Worm (Caenorhabditis elegans) whole organism, L1 larva: ENCODE measurements around the gene gfi-3.

Experiments
- C16A3.4 ChIP-seq: fragments of 150-350 bp; optimal IDR thresholded peaks from 2 replicates; lab custom pipeline; 2014; ENCODE audit warnings: missing biosample characterization, missing genetic modification characterization
- Y116A8C.19 ChIP-seq: sonication (generic microtip); optimal IDR thresholded peaks from 2 replicates; lab custom pipeline; 2016; ENCODE audit warnings: missing compliant biosample characterization, missing genetic modification characterization, borderline replicate concordance
- ceh-8 ChIP-seq: fragments of 200-800 bp; sonication (Bioruptor generic); optimal IDR thresholded peaks from 2 replicates; lab custom pipeline; 2018; ENCODE audit warnings: mild to moderate bottlenecking, missing genetic modification characterization, moderate library complexity, missing compliant biosample characterization
- dpl-1 ChIP-seq, 3 experiments: fragments of 150-350 bp in 2 of 3; sonication (generic microtip) in 1 of 3; optimal IDR thresholded peaks; 2 replicates each; lab custom pipeline; 2014 to 2017; ENCODE audit warnings: missing biosample characterization in 3 of 3, missing genetic modification characterization in 3 of 3, missing genetic modification reagents in 3 of 3
- efl-1 ChIP-seq, 4 experiments: fragments of 150-350 bp; optimal IDR thresholded peaks in 3 of 4; peaks in 1 of 4; 1 replicate in 1 of 4; 2 replicates in 3 of 4; lab custom pipeline; 2014; ENCODE audit warnings: missing biosample characterization in 2 of 4, missing genetic modification characterization in 2 of 4, missing genetic modification reagents in 2 of 4
- efl-3 ChIP-seq: fragments of 200-800 bp; sonication (Bioruptor generic); optimal IDR thresholded peaks from 2 replicates; lab custom pipeline; 2018; ENCODE audit warnings: mild to moderate bottlenecking, missing genetic modification characterization, missing compliant biosample characterization
- egl-13 ChIP-seq: sonication (generic microtip); optimal IDR thresholded peaks from 2 replicates; lab custom pipeline; 2016; ENCODE audit warnings: missing genotype, missing genetic modification reagents, missing genetic modification characterization, missing compliant biosample characterization
- egl-27 ChIP-seq, 2 experiments: fragments of 150-350 bp in 1 of 2; sonication (generic microtip); optimal IDR thresholded peaks; 3 replicates each; lab custom pipeline; 2017 to 2018; ENCODE audit warnings: missing biosample characterization in 2 of 2, missing genetic modification characterization in 2 of 2, missing genetic modification reagents in 2 of 2
- elt-2 ChIP-seq: sonication (generic microtip); optimal IDR thresholded peaks from 2 replicates; lab custom pipeline; 2016; ENCODE audit warnings: missing genetic modification characterization, mild to moderate bottlenecking, inconsistent platforms, missing compliant biosample characterization, missing genetic modification reagents
- fkh-4 ChIP-seq: sonication (generic microtip); optimal IDR thresholded peaks from 2 replicates; lab custom pipeline; 2016; ENCODE audit warnings: missing compliant biosample characterization, missing genetic modification characterization, borderline replicate concordance
- fkh-8 ChIP-seq: sonication (generic microtip); optimal IDR thresholded peaks from 2 replicates; lab custom pipeline; 2016; ENCODE audit warnings: mild to moderate bottlenecking, missing genetic modification characterization, missing compliant biosample characterization
- fos-1 ChIP-seq: fragments of 150-350 bp; optimal IDR thresholded peaks from 2 replicates; lab custom pipeline; 2014; ENCODE audit warnings: missing biosample characterization, missing genetic modification characterization
- hlh-17 ChIP-seq: fragments of 200-800 bp; sonication (Bioruptor generic); optimal IDR thresholded peaks from 2 replicates; lab custom pipeline; 2018; ENCODE audit warnings: missing genetic modification characterization, mild to moderate bottlenecking, missing compliant biosample characterization, moderate library complexity, borderline replicate concordance
- hlh-4 ChIP-seq: sonication (generic microtip); optimal IDR thresholded peaks from 2 replicates; lab custom pipeline; 2016; ENCODE audit warnings: mild to moderate bottlenecking, missing genetic modification characterization, missing compliant biosample characterization
- hpl-2 ChIP-seq: fragments of 150-350 bp; optimal IDR thresholded peaks from 2 replicates; lab custom pipeline; 2014; ENCODE audit warnings: missing biosample characterization, missing genetic modification reagents, missing genetic modification characterization
- irx-1 ChIP-seq: sonication (generic microtip); optimal IDR thresholded peaks from 2 replicates; lab custom pipeline; 2016; ENCODE audit warnings: missing genetic modification characterization, missing compliant biosample characterization
- jun-1 ChIP-seq: fragments of 150-350 bp; optimal IDR thresholded peaks from 2 replicates; lab custom pipeline; 2014; ENCODE audit warnings: missing biosample characterization, missing genetic modification reagents, missing genetic modification characterization
- lin-13 ChIP-seq: fragments of 150-350 bp; optimal IDR thresholded peaks from 2 replicates; lab custom pipeline; 2014; ENCODE audit warnings: missing biosample characterization, missing genetic modification reagents, missing genetic modification characterization
- lin-14 ChIP-seq: fragments of 200-800 bp; sonication (Bioruptor generic); optimal IDR thresholded peaks from 2 replicates; lab custom pipeline; 2018; ENCODE audit warnings: mild to moderate bottlenecking, missing genetic modification characterization, moderate library complexity, missing compliant biosample characterization
- lin-15B ChIP-seq: fragments of 150-350 bp; sonication (generic microtip); optimal IDR thresholded peaks from 3 replicates; lab custom pipeline; 2014; ENCODE audit warnings: missing biosample characterization, missing genetic modification characterization
- lin-35 ChIP-seq, 2 experiments: fragments of 150-350 bp; optimal IDR thresholded peaks; 2 replicates each; lab custom pipeline; 2014; ENCODE audit warnings: missing biosample characterization in 2 of 2, missing genetic modification characterization in 2 of 2, missing genetic modification reagents in 2 of 2
- lir-3 ChIP-seq: sonication (generic microtip); optimal IDR thresholded peaks from 2 replicates; lab custom pipeline; 2016; ENCODE audit warnings: mild to moderate bottlenecking, missing genetic modification characterization, moderate library complexity, missing compliant biosample characterization; ENCODE audit not compliant: poor library complexity
- lsy-2 ChIP-seq, 2 experiments: fragments of 150-350 bp; optimal IDR thresholded peaks; 2 replicates each; lab custom pipeline; 2014; ENCODE audit warnings: missing biosample characterization in 2 of 2, missing genetic modification characterization in 2 of 2
- mab-9 ChIP-seq: fragments of 200-800 bp; sonication (Bioruptor generic); IDR thresholded peaks from 2 replicates; pipeline ENCODE4 v1.3.6; 2022; ENCODE audit warnings: missing genetic modification reagents, missing genetic modification characterization, missing compliant biosample characterization
- mdl-1 ChIP-seq, 2 experiments: fragments of 150-350 bp; optimal IDR thresholded peaks; 2 replicates each; lab custom pipeline; 2014 to 2017; ENCODE audit warnings: missing biosample characterization in 2 of 2, missing genetic modification characterization in 2 of 2, inconsistent platforms in 1 of 2
- mep-1 ChIP-seq: fragments of 150-350 bp; optimal IDR thresholded peaks from 2 replicates; lab custom pipeline; 2014; ENCODE audit warnings: missing biosample characterization, missing genetic modification characterization
- nhr-11 ChIP-seq: fragments of 150-350 bp; optimal IDR thresholded peaks from 2 replicates; lab custom pipeline; 2014; ENCODE audit warnings: missing biosample characterization, missing genetic modification characterization
- nhr-12 ChIP-seq: sonication (generic microtip); optimal IDR thresholded peaks from 2 replicates; lab custom pipeline; 2017; ENCODE audit warnings: missing biosample characterization, missing genetic modification characterization
- nhr-19 ChIP-seq: fragments of 200-800 bp; sonication (Bioruptor generic); conservative IDR thresholded peaks from 2 replicates; pipeline ENCODE4 v1.3.6; 2022; ENCODE audit warnings: missing genetic modification characterization, missing compliant biosample characterization
- nhr-20 ChIP-seq: sonication (generic microtip); optimal IDR thresholded peaks from 2 replicates; lab custom pipeline; 2016; ENCODE audit warnings: mild to moderate bottlenecking, missing genetic modification characterization, missing compliant biosample characterization
- nhr-237 ChIP-seq: fragments of 150-350 bp; optimal IDR thresholded peaks from 2 replicates; lab custom pipeline; 2014; ENCODE audit warnings: missing biosample characterization, missing genetic modification characterization
- nhr-47 ChIP-seq: sonication (generic microtip); optimal IDR thresholded peaks from 2 replicates; lab custom pipeline; 2016; ENCODE audit warnings: mild to moderate bottlenecking, missing genetic modification characterization, moderate library complexity, missing compliant biosample characterization
- nhr-71 ChIP-seq: sonication (generic microtip); optimal IDR thresholded peaks from 2 replicates; lab custom pipeline; 2016; ENCODE audit warnings: mild to moderate bottlenecking, missing genetic modification characterization, moderate library complexity, missing compliant biosample characterization
- nhr-77 ChIP-seq: fragments of 150-350 bp; optimal IDR thresholded peaks from 2 replicates; lab custom pipeline; 2014; ENCODE audit warnings: missing biosample characterization, missing genetic modification characterization
- nhr-84 ChIP-seq: sonication (generic microtip); optimal IDR thresholded peaks from 2 replicates; lab custom pipeline; 2017; ENCODE audit warnings: missing biosample characterization, missing genetic modification characterization
- nhr-90 ChIP-seq: sonication (generic microtip); optimal IDR thresholded peaks from 2 replicates; lab custom pipeline; 2016; ENCODE audit warnings: mild to moderate bottlenecking, missing genetic modification characterization, missing compliant biosample characterization; ENCODE audit not compliant: poor library complexity
- pax-3 ChIP-seq: fragments of 200-800 bp; sonication (Bioruptor generic); optimal IDR thresholded peaks from 2 replicates; lab custom pipeline; 2018; ENCODE audit warnings: mild to moderate bottlenecking, missing genetic modification characterization, moderate library complexity, missing compliant biosample characterization
- pqm-1 ChIP-seq: sonication (generic microtip); optimal IDR thresholded peaks from 3 replicates; lab custom pipeline; 2017; ENCODE audit warnings: missing biosample characterization, missing genetic modification characterization
- snpc-4 ChIP-seq: fragments of 150-350 bp; optimal IDR thresholded peaks from 2 replicates; lab custom pipeline; 2014; ENCODE audit warnings: missing biosample characterization, missing genetic modification characterization
- snu-23 ChIP-seq: sonication (generic microtip); optimal IDR thresholded peaks from 2 replicates; lab custom pipeline; 2016; ENCODE audit warnings: missing genetic modification characterization, missing compliant biosample characterization
- swsn-7 ChIP-seq: sonication (generic microtip); optimal IDR thresholded peaks from 2 replicates; lab custom pipeline; 2016; ENCODE audit warnings: missing genetic modification characterization, missing compliant biosample characterization
- tlp-1 ChIP-seq: fragments of 150-350 bp; optimal IDR thresholded peaks from 2 replicates; lab custom pipeline; 2014; ENCODE audit warnings: missing biosample characterization, missing genetic modification characterization
- unc-130 ChIP-seq: fragments of 150-350 bp; optimal IDR thresholded peaks from 2 replicates; lab custom pipeline; 2017; ENCODE audit warnings: missing biosample characterization, missing genetic modification characterization, inconsistent platforms
- unc-62 ChIP-seq: fragments of 150-350 bp; optimal IDR thresholded peaks from 2 replicates; lab custom pipeline; 2014; ENCODE audit warnings: missing biosample characterization, missing genetic modification reagents, missing genetic modification characterization
- unc-86 ChIP-seq: sonication (generic microtip); optimal IDR thresholded peaks from 2 replicates; lab custom pipeline; 2016; ENCODE audit warnings: missing genetic modification characterization, missing compliant biosample characterization
- unc-98 ChIP-seq: fragments of 200-800 bp; sonication (Bioruptor generic); IDR thresholded peaks from 2 replicates; pipeline ENCODE4 v1.3.6; 2022; ENCODE audit warnings: missing genetic modification characterization, missing compliant biosample characterization
- vab-15 ChIP-seq: sonication (generic microtip); optimal IDR thresholded peaks from 2 replicates; lab custom pipeline; 2017; ENCODE audit warnings: missing genotype, mild to moderate bottlenecking, missing genetic modification characterization, missing compliant biosample characterization
- xbp-1 ChIP-seq: sonication (generic microtip); optimal IDR thresholded peaks from 2 replicates; lab custom pipeline; 2016; ENCODE audit warnings: missing genetic modification characterization, missing compliant biosample characterization
- zag-1 ChIP-seq: fragments of 150-350 bp; optimal IDR thresholded peaks from 2 replicates; lab custom pipeline; 2014; ENCODE audit warnings: missing biosample characterization, missing genetic modification characterization
- zip-4 ChIP-seq: fragments of 200-800 bp; sonication (Bioruptor generic); optimal IDR thresholded peaks from 2 replicates; lab custom pipeline; 2018; ENCODE audit warnings: mild to moderate bottlenecking, missing genetic modification characterization, moderate library complexity, missing compliant biosample characterization
- ztf-11 ChIP-seq, 2 experiments: sonication (generic microtip); optimal IDR thresholded peaks; 2 replicates each; lab custom pipeline; 2016 to 2017; ENCODE audit warnings: missing genetic modification characterization in 2 of 2, missing biosample characterization in 1 of 2, missing compliant biosample characterization in 1 of 2

The gfi-3 gene

ce11 chrX:14489945-14490344 lies 9.6 kb downstream of the gfi-3 start, which contains the start of gene his-24:
Gene his-24, plus strand, starts transcription at chrX:14490094.
- no peak for TF ChIP-seq egl-13 (tag; lab: Kevin White, UChicago)
- no peak for TF ChIP-seq tlp-1
- TF ChIP-seq nhr-84 (tag; lab: Kevin White, UChicago): no peak
- peak; percentile 39 for TF ChIP-seq efl-3
- TF ChIP-seq ceh-8: peak; percentile 52
- peak; percentile 72 for TF ChIP-seq fkh-8 (tag; lab: Kevin White, UChicago)
- TF ChIP-seq Y116A8C.19: no peak
- TF ChIP-seq C16A3.4 (tag; lab: Kevin White, UChicago): peak; percentile 80
- peak; percentile 52 for TF ChIP-seq lin-13 (GFP tag; lab: Kevin White, UChicago)
- peak; percentile 52 to 66 for TF ChIP-seq lsy-2 (tag; optimal IDR thresholded peaks at IDR 0.05; lab: Kevin White, UChicago)
- no peak for TF ChIP-seq zag-1
- TF ChIP-seq nhr-20 (tag; lab: Kevin White, UChicago): peak; percentile 79
- peak; percentile 83 for TF ChIP-seq jun-1
- no peak for TF ChIP-seq hlh-4
- no peak for TF ChIP-seq hlh-17
- TF ChIP-seq nhr-47 (tag; lab: Kevin White, UChicago): peak; percentile 87
- TF ChIP-seq unc-62 (GFP tag; lab: Kevin White, UChicago): no peak
- peak; percentile 40 for TF ChIP-seq vab-15 (tag; lab: Kevin White, UChicago)
- no peak for TF ChIP-seq fkh-4 (tag; lab: Kevin White, UChicago)
- peak; percentile 35 for TF ChIP-seq mep-1 (tag; lab: Kevin White, UChicago)
- peak in 2 of 3 experiments; percentile 27 to 49 for TF ChIP-seq dpl-1 (GFP tag; optimal IDR thresholded peaks at IDR 0.05; lab: Kevin White, UChicago)
- peak; percentile 89 for TF ChIP-seq lin-14 (GFP tag; lab: Kevin White, UChicago)
- no peak for TF ChIP-seq pqm-1 (tag; lab: Kevin White, UChicago)
- TF ChIP-seq swsn-7 (tag; lab: Kevin White, UChicago): peak; percentile 97
- peak; percentile 55 for TF ChIP-seq nhr-77
- TF ChIP-seq efl-1 (optimal IDR thresholded peaks at IDR 0.05; lab: Kevin White, UChicago): peak; percentile 46 to 48
- TF ChIP-seq efl-1 (GFP tag; optimal IDR thresholded peaks at IDR 0.05 in 1 of 2; lab: Kevin White, UChicago): peak in 1 of 2 experiments; percentile 53
- no peak for TF ChIP-seq zip-4 (GFP tag; lab: Kevin White, UChicago)
- no peak for TF ChIP-seq lir-3 (tag; lab: Kevin White, UChicago)
- peak; percentile 84 for TF ChIP-seq nhr-71 (tag; lab: Kevin White, UChicago)
- TF ChIP-seq egl-27 (tag; optimal IDR thresholded peaks at IDR 0.05; lab: Kevin White, UChicago): no peak
- no peak for TF ChIP-seq unc-98 (GFP tag; lab: Robert Waterston, UW)
- TF ChIP-seq nhr-12 (tag; lab: Kevin White, UChicago): no peak
- no peak for TF ChIP-seq nhr-237 (tag; lab: Kevin White, UChicago)
- peak; percentile 51 for TF ChIP-seq unc-86 (tag; lab: Kevin White, UChicago)
- no peak for TF ChIP-seq lin-15B
- TF ChIP-seq snpc-4: peak; percentile 54
- TF ChIP-seq irx-1 (tag; lab: Kevin White, UChicago): peak; percentile 64
- TF ChIP-seq fos-1 (tag; lab: Kevin White, UChicago): peak; percentile 12
- TF ChIP-seq snu-23 (GFP tag; lab: Kevin White, UChicago): peak; percentile 73
- no peak for TF ChIP-seq elt-2 (tag; lab: Kevin White, UChicago)
- TF ChIP-seq xbp-1: peak; percentile 68
- TF ChIP-seq lin-35 (GFP tag; optimal IDR thresholded peaks at IDR 0.05; lab: Kevin White, UChicago): peak; percentile 39 to 73
- TF ChIP-seq nhr-90 (tag; lab: Kevin White, UChicago): peak; percentile 62
- peak in 1 of 2 experiments; percentile 46 for TF ChIP-seq mdl-1 (tag; optimal IDR thresholded peaks at IDR 0.05; lab: Kevin White, UChicago)
- no peak for TF ChIP-seq hpl-2
- no peak for TF ChIP-seq nhr-11 (tag; lab: Kevin White, UChicago)
- TF ChIP-seq mab-9 (GFP tag; lab: Robert Waterston, UW): peak; percentile 65
- no peak for TF ChIP-seq unc-130
- peak in 1 of 2 experiments; percentile 70 for TF ChIP-seq ztf-11 (tag; optimal IDR thresholded peaks at IDR 0.05; lab: Kevin White, UChicago)
- peak; percentile 75 for TF ChIP-seq nhr-19 (GFP tag; lab: Robert Waterston, UW)
- TF ChIP-seq pax-3 (tag; lab: Kevin White, UChicago): peak; percentile 18
